Fruit fly (Drosophila melanogaster) S2 (cell line): ENCODE results near the gene CG17732.

Experiments used
- CG8478 ChIP-seq: fragments of >200 bp; optimal IDR thresholded peaks from 2 replicates; lab custom pipeline; 2018
- CTCF ChIP-seq, 2 experiments: fragments of >200 bp; optimal IDR thresholded peaks; 2 replicates each; lab custom pipeline; 2018

dm6 chr3L:19991714-19992231, 10.3 kb downstream of the CG17732 start, which contains the start of the genes CG7646 and Nca:
- TF ChIP-seq CTCF (optimal IDR thresholded peaks at IDR 0.05; lab: Kevin White, UChicago) (no peak), CG8478 (no peak)
